Worm (Caenorhabditis elegans) whole organism, mixed stage, embryonic: ENCODE measurements around the gene dnc-1.
A peak's percentile ranks its signal among the peaks of the same experiment; 100 is the strongest.

Source experiments
- M03D4.4 ChIP-seq: sonication (generic microtip); optimal IDR thresholded peaks from 2 replicates; lab custom pipeline; 2017; ENCODE audit warnings: mild to moderate bottlenecking, missing genetic modification characterization, missing compliant biosample characterization
- bed-3 ChIP-seq: fragments of 200-800 bp; sonication (Bioruptor generic); optimal IDR thresholded peaks from 3 replicates; lab custom pipeline; 2018; ENCODE audit warnings: mild to moderate bottlenecking, missing genetic modification characterization, moderate library complexity, missing compliant biosample characterization
- blmp-1 ChIP-seq: fragments of 150-350 bp; optimal IDR thresholded peaks from 2 replicates; lab custom pipeline; 2014; ENCODE audit warnings: missing biosample characterization, missing genetic modification characterization
- ceh-39 ChIP-seq: fragments of 150-350 bp; optimal IDR thresholded peaks from 2 replicates; lab custom pipeline; 2014; ENCODE audit warnings: missing biosample characterization, missing genetic modification characterization
- ceh-43 ChIP-seq: fragments of 200-800 bp; sonication (Bioruptor generic); optimal IDR thresholded peaks from 2 replicates; lab custom pipeline; 2018; ENCODE audit warnings: mild to moderate bottlenecking, missing genetic modification characterization, moderate library complexity, missing compliant biosample characterization
- ceh-83 ChIP-seq: fragments of 200-800 bp; sonication (Bioruptor generic); optimal IDR thresholded peaks from 2 replicates; lab custom pipeline; 2018; ENCODE audit warnings: mild to moderate bottlenecking, missing genetic modification characterization, missing compliant biosample characterization
- ces-1 ChIP-seq: fragments of 150-350 bp; optimal IDR thresholded peaks from 2 replicates; lab custom pipeline; 2014; ENCODE audit warnings: missing biosample characterization, missing genetic modification reagents, missing genetic modification characterization
- cnd-1 ChIP-seq: fragments of 200-800 bp; sonication (Bioruptor generic); optimal IDR thresholded peaks from 2 replicates; lab custom pipeline; 2018; ENCODE audit warnings: mild to moderate bottlenecking, missing genetic modification characterization, missing compliant biosample characterization
- drap-1 ChIP-seq: fragments of 200-800 bp; sonication (Bioruptor generic); optimal IDR thresholded peaks from 3 replicates; lab custom pipeline; 2018; ENCODE audit warnings: mild to moderate bottlenecking, missing genetic modification characterization, missing compliant biosample characterization
- elt-1 ChIP-seq: sonication (generic microtip); optimal IDR thresholded peaks from 2 replicates; lab custom pipeline; 2017; ENCODE audit warnings: missing genetic modification characterization, mild to moderate bottlenecking, missing compliant biosample characterization, antibody characterized with exemption, moderate library complexity, borderline replicate concordance; ENCODE audit not compliant: insufficient read depth
- elt-3 ChIP-seq: fragments of 150-350 bp; optimal IDR thresholded peaks from 2 replicates; lab custom pipeline; 2014; ENCODE audit warnings: missing biosample characterization, missing genetic modification characterization
- flh-1 ChIP-seq: fragments of 200-800 bp; sonication (Bioruptor generic); optimal IDR thresholded peaks from 2 replicates; lab custom pipeline; 2018; ENCODE audit warnings: mild to moderate bottlenecking, missing genetic modification characterization, moderate library complexity, missing compliant biosample characterization
- ham-2 ChIP-seq: fragments of 200-800 bp; sonication (Bioruptor generic); optimal IDR thresholded peaks from 2 replicates; lab custom pipeline; 2018; ENCODE audit warnings: mild to moderate bottlenecking, missing genetic modification characterization, missing compliant biosample characterization
- hlh-1 ChIP-seq: fragments of 150-350 bp; optimal IDR thresholded peaks from 2 replicates; lab custom pipeline; 2014; ENCODE audit warnings: missing biosample characterization, missing genetic modification reagents, missing genetic modification characterization
- lin-13 ChIP-seq: fragments of 150-350 bp; optimal IDR thresholded peaks from 2 replicates; lab custom pipeline; 2014; ENCODE audit warnings: missing biosample characterization, missing genetic modification characterization
- lin-32 ChIP-seq: fragments of 200-800 bp; sonication (Bioruptor generic); optimal IDR thresholded peaks from 2 replicates; lab custom pipeline; 2018; ENCODE audit warnings: mild to moderate bottlenecking, missing genetic modification characterization, missing compliant biosample characterization
- lsy-2 ChIP-seq: fragments of 150-350 bp; optimal IDR thresholded peaks from 2 replicates; lab custom pipeline; 2014; ENCODE audit warnings: missing biosample characterization, missing genetic modification characterization
- mab-5 ChIP-seq: fragments of 150-350 bp; optimal IDR thresholded peaks from 2 replicates; lab custom pipeline; 2014; ENCODE audit warnings: missing biosample characterization, missing genetic modification characterization
- mep-1 ChIP-seq: fragments of 150-350 bp; optimal IDR thresholded peaks from 2 replicates; lab custom pipeline; 2017; ENCODE audit warnings: missing biosample characterization, missing genetic modification reagents, missing genetic modification characterization, inconsistent platforms
- mls-2 ChIP-seq: sonication (generic microtip); optimal IDR thresholded peaks from 2 replicates; lab custom pipeline; 2016; ENCODE audit warnings: mild to moderate bottlenecking, missing genetic modification characterization, moderate library complexity, missing compliant biosample characterization
- nhr-12 ChIP-seq: fragments of 150-350 bp; optimal IDR thresholded peaks from 2 replicates; lab custom pipeline; 2014; ENCODE audit warnings: missing biosample characterization, missing genetic modification characterization
- nhr-2 ChIP-seq: fragments of 150-350 bp; optimal IDR thresholded peaks from 2 replicates; lab custom pipeline; 2014; ENCODE audit warnings: missing biosample characterization, missing genetic modification characterization
- nhr-237 ChIP-seq: fragments of 150-350 bp; optimal IDR thresholded peaks from 2 replicates; lab custom pipeline; 2014; ENCODE audit warnings: missing biosample characterization, missing genetic modification characterization
- nhr-28 ChIP-seq: fragments of 150-350 bp; optimal IDR thresholded peaks from 2 replicates; lab custom pipeline; 2014; ENCODE audit warnings: missing biosample characterization, missing genetic modification characterization
- nhr-76 ChIP-seq: sonication (generic microtip); optimal IDR thresholded peaks from 2 replicates; lab custom pipeline; 2017; ENCODE audit warnings: missing biosample characterization, missing genetic modification characterization
- pha-4 ChIP-seq: fragments of 150-350 bp; optimal IDR thresholded peaks from 2 replicates; lab custom pipeline; 2018; ENCODE audit warnings: missing biosample characterization, missing genetic modification reagents, missing genetic modification characterization
- sem-2 ChIP-seq: fragments of 200-800 bp; sonication (Bioruptor generic); optimal IDR thresholded peaks from 2 replicates; lab custom pipeline; 2018; ENCODE audit warnings: mild to moderate bottlenecking, missing genetic modification characterization, missing compliant biosample characterization
- snpc-4 ChIP-seq: fragments of 150-350 bp; optimal IDR thresholded peaks from 2 replicates; lab custom pipeline; 2014; ENCODE audit warnings: missing biosample characterization, missing genetic modification characterization
- sptf-1 ChIP-seq: sonication (generic microtip); optimal IDR thresholded peaks from 2 replicates; lab custom pipeline; 2017; ENCODE audit warnings: mild to moderate bottlenecking, missing genetic modification characterization, moderate library complexity, missing compliant biosample characterization
- tbx-8 ChIP-seq: fragments of 200-800 bp; sonication (Bioruptor generic); optimal IDR thresholded peaks from 2 replicates; lab custom pipeline; 2018; ENCODE audit warnings: mild to moderate bottlenecking, missing genetic modification characterization, moderate library complexity, missing compliant biosample characterization
- unc-120 ChIP-seq: sonication (generic microtip); optimal IDR thresholded peaks from 2 replicates; lab custom pipeline; 2017; ENCODE audit warnings: missing genetic modification characterization, missing compliant biosample characterization; ENCODE audit not compliant: poor library complexity, severe bottlenecking
- unc-39 ChIP-seq: fragments of 150-350 bp; optimal IDR thresholded peaks from 2 replicates; lab custom pipeline; 2014; ENCODE audit warnings: missing biosample characterization, missing genetic modification characterization
- unc-62 ChIP-seq: fragments of 150-350 bp; optimal IDR thresholded peaks from 2 replicates; lab custom pipeline; 2014; ENCODE audit warnings: missing biosample characterization, missing genetic modification reagents, missing genetic modification characterization
- zip-8 ChIP-seq: fragments of 150-350 bp; optimal IDR thresholded peaks from 2 replicates; lab custom pipeline; 2014; ENCODE audit warnings: missing biosample characterization, missing genetic modification characterization
- ztf-11 ChIP-seq: fragments of 150-350 bp; optimal IDR thresholded peaks from 2 replicates; lab custom pipeline; 2014; ENCODE audit warnings: missing biosample characterization, missing genetic modification characterization

dnc-1 gene

ce11 chrIV:10933777-10934546 is 959 bp upstream of the dnc-1 start:
- TF ChIP-seq lin-13 (tag; lab: Kevin White, UChicago): no peak
- TF ChIP-seq ces-1 (GFP tag; lab: Kevin White, UChicago): no peak
- TF ChIP-seq unc-39 (tag; lab: Kevin White, UChicago): no peak
- no peak for TF ChIP-seq unc-62
- no peak for TF ChIP-seq elt-3
- no peak for TF ChIP-seq unc-120 (tag; lab: Kevin White, UChicago)
- no peak for TF ChIP-seq cnd-1
- no peak for TF ChIP-seq ceh-43 (GFP tag; lab: Kevin White, UChicago)
- no peak for TF ChIP-seq hlh-1 (tag; lab: Kevin White, UChicago)
- no peak for TF ChIP-seq tbx-8 (GFP tag; lab: Kevin White, UChicago)
- no peak for TF ChIP-seq lsy-2 (tag; lab: Kevin White, UChicago)

DNA sequence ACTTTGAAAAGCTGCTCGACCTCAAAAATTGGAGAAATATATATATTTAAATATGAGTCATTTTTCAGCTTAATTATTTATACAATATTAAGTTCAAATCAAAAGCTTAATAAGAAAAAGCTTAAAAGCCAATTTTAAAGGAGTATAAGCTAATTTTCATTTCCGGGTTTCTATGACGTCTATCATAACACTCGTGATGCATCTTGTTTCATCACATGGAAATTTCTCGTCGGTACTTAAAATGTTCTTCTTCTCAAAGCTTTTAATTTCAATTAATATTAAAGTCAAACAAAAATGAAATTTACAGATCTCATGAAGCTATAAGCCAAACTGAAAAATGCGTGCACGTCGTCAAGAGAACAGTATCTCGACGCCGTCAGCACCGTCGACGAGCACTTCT is 13.2 kb downstream of the dnc-1 start, which contains the start of gene rbr-2:
TSS of gene rbr-2 (plus strand) at position 301 of the 400 bp plus-strand sequence.
- no peak for TF ChIP-seq cnd-1
- no peak for TF ChIP-seq pha-4
- TF ChIP-seq nhr-76 (tag; lab: Kevin White, UChicago): no peak

DNA sequence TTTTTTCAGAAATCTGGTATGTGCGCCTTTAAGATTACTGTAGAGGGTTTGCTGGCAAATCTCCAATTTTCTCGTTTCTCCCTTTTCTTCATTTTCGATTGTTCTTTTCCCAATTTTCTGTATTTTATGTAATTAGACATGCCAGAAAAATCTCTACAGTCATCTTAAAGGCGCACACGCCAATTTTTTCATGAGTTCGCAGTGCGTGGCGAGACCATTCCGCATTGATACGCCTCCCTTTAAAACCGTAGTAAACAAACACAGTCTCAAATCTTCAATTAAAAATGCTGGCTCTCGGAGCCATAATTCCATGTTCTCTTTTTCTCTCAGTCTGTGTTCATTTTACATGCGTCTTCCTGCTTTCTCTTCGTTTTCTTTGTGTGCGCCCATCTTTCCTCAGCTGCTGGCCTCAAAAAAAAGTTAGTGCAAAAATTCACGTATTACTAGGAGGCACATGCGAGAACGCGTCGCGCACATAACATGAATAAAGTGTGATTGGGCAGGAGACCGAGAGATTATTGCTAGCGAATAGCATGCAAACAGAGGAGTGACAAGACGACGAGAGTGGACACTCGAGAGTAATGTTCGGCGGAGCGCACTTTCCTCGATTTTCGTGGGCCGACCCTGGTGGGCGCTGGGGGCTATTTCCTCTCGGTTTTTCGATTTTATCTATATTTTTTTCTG is 14.0 kb downstream of the dnc-1 start:
- TF ChIP-seq nhr-237 (tag; lab: Kevin White, UChicago): peak; percentile 20
- TF ChIP-seq zip-8 (tag; lab: Kevin White, UChicago): no peak
- no peak for TF ChIP-seq ceh-83 (GFP tag; lab: Kevin White, UChicago)
- TF ChIP-seq flh-1 (GFP tag; lab: Kevin White, UChicago): no peak
- TF ChIP-seq ceh-43 (GFP tag; lab: Kevin White, UChicago): no peak
- TF ChIP-seq ham-2 (GFP tag; lab: Kevin White, UChicago): no peak
- no peak for TF ChIP-seq ztf-11
- TF ChIP-seq snpc-4 (tag; lab: Kevin White, UChicago): no peak
- peak; percentile 27 for TF ChIP-seq elt-1 (tag; lab: Kevin White, UChicago)
- peak; percentile 40 for TF ChIP-seq mep-1 (tag; lab: Kevin White, UChicago)
- TF ChIP-seq blmp-1 (tag; lab: Kevin White, UChicago): no peak
- TF ChIP-seq sptf-1: no peak
- no peak for TF ChIP-seq cnd-1
- peak; percentile 21 for TF ChIP-seq lsy-2 (tag; lab: Kevin White, UChicago)
- no peak for TF ChIP-seq sem-2 (GFP tag; lab: Kevin White, UChicago)
- no peak for TF ChIP-seq drap-1 (GFP tag; lab: Kevin White, UChicago)
- peak; percentile 32 for TF ChIP-seq ceh-39 (tag; lab: Kevin White, UChicago)
- TF ChIP-seq unc-120 (tag; lab: Kevin White, UChicago): peak; percentile 13
- no peak for TF ChIP-seq elt-3
- no peak for TF ChIP-seq nhr-12 (tag; lab: Kevin White, UChicago)
- peak; percentile 48 for TF ChIP-seq mls-2
- TF ChIP-seq lin-13 (tag; lab: Kevin White, UChicago): no peak
- TF ChIP-seq pha-4: peak; percentile 39
- TF ChIP-seq unc-62: peak; percentile 14
- TF ChIP-seq lin-32 (GFP tag; lab: Kevin White, UChicago): no peak
- no peak for TF ChIP-seq tbx-8 (GFP tag; lab: Kevin White, UChicago)
- no peak for TF ChIP-seq nhr-76 (tag; lab: Kevin White, UChicago)
- TF ChIP-seq nhr-28: no peak
- no peak for TF ChIP-seq unc-39 (tag; lab: Kevin White, UChicago)
- TF ChIP-seq nhr-2 (tag; lab: Kevin White, UChicago): no peak
- no peak for TF ChIP-seq mab-5
- TF ChIP-seq hlh-1 (tag; lab: Kevin White, UChicago): peak; percentile 45
- no peak for TF ChIP-seq bed-3 (GFP tag; lab: Kevin White, UChicago)
- TF ChIP-seq M03D4.4 (tag; lab: Kevin White, UChicago): peak; percentile 30
- peak; percentile 79 for TF ChIP-seq ces-1 (GFP tag; lab: Kevin White, UChicago)
- TF ChIP-seq, all 35 proteins: peak for 12
